Worm (Caenorhabditis elegans) whole organism, L1 larva: Measurements from ENCODE around the gene srz-29.

Experiments used
- C16A3.4 ChIP-seq: fragments of 150-350 bp; optimal IDR thresholded peaks from 2 replicates; lab custom pipeline; 2014; ENCODE audit warnings: missing biosample characterization, missing genetic modification characterization
- C34B4.2 ChIP-seq: sonication (generic microtip); optimal IDR thresholded peaks from 2 replicates; lab custom pipeline; 2017; ENCODE audit warnings: mild to moderate bottlenecking, missing genetic modification characterization, missing compliant biosample characterization
- F16B12.6 ChIP-seq: fragments of 150-350 bp; optimal IDR thresholded peaks from 2 replicates; lab custom pipeline; 2014; ENCODE audit warnings: missing biosample characterization, missing genetic modification characterization
- aha-1 ChIP-seq: fragments of 150-350 bp; optimal IDR thresholded peaks from 2 replicates; lab custom pipeline; 2014; ENCODE audit warnings: missing biosample characterization, missing genetic modification characterization
- blmp-1 ChIP-seq: fragments of 150-350 bp; optimal IDR thresholded peaks from 2 replicates; lab custom pipeline; 2014; ENCODE audit warnings: missing biosample characterization, missing genetic modification characterization
- ceh-63 ChIP-seq: fragments of 200-800 bp; sonication (Bioruptor generic); optimal IDR thresholded peaks from 2 replicates; lab custom pipeline; 2018; ENCODE audit warnings: mild to moderate bottlenecking, missing genetic modification characterization, missing compliant biosample characterization
- ceh-90 ChIP-seq: sonication (generic microtip); optimal IDR thresholded peaks from 2 replicates; lab custom pipeline; 2016; ENCODE audit warnings: missing genetic modification characterization, missing compliant biosample characterization
- ces-1 ChIP-seq: fragments of 150-350 bp; optimal IDR thresholded peaks from 2 replicates; lab custom pipeline; 2014; ENCODE audit warnings: missing biosample characterization, missing genetic modification reagents, missing genetic modification characterization
- dpl-1 ChIP-seq, 3 experiments: fragments of 150-350 bp in 2 of 3; sonication (generic microtip) in 1 of 3; optimal IDR thresholded peaks; 2 replicates each; lab custom pipeline; 2014 to 2017; ENCODE audit warnings: missing biosample characterization in 3 of 3, missing genetic modification characterization in 3 of 3, missing genetic modification reagents in 3 of 3
- efl-1 ChIP-seq, 4 experiments: fragments of 150-350 bp; optimal IDR thresholded peaks in 3 of 4; peaks in 1 of 4; 1 replicate in 1 of 4; 2 replicates in 3 of 4; lab custom pipeline; 2014; ENCODE audit warnings: missing biosample characterization in 2 of 4, missing genetic modification characterization in 2 of 4, missing genetic modification reagents in 2 of 4
- egl-27 ChIP-seq, 2 experiments: fragments of 150-350 bp in 1 of 2; sonication (generic microtip); optimal IDR thresholded peaks; 3 replicates each; lab custom pipeline; 2017 to 2018; ENCODE audit warnings: missing biosample characterization in 2 of 2, missing genetic modification characterization in 2 of 2, missing genetic modification reagents in 2 of 2
- elt-2 ChIP-seq: sonication (generic microtip); optimal IDR thresholded peaks from 2 replicates; lab custom pipeline; 2016; ENCODE audit warnings: missing genetic modification characterization, mild to moderate bottlenecking, inconsistent platforms, missing compliant biosample characterization, missing genetic modification reagents
- ets-5 ChIP-seq: fragments of 200-800 bp; sonication (Bioruptor generic); IDR thresholded peaks from 2 replicates; pipeline ENCODE4 v1.3.6; 2022; ENCODE audit warnings: missing genetic modification characterization, missing compliant biosample characterization
- fkh-4 ChIP-seq: sonication (generic microtip); optimal IDR thresholded peaks from 2 replicates; lab custom pipeline; 2016; ENCODE audit warnings: missing compliant biosample characterization, missing genetic modification characterization, borderline replicate concordance
- fkh-8 ChIP-seq: sonication (generic microtip); optimal IDR thresholded peaks from 2 replicates; lab custom pipeline; 2016; ENCODE audit warnings: mild to moderate bottlenecking, missing genetic modification characterization, missing compliant biosample characterization
- hlh-17 ChIP-seq: fragments of 200-800 bp; sonication (Bioruptor generic); optimal IDR thresholded peaks from 2 replicates; lab custom pipeline; 2018; ENCODE audit warnings: missing genetic modification characterization, mild to moderate bottlenecking, missing compliant biosample characterization, moderate library complexity, borderline replicate concordance
- isw-1 ChIP-seq: fragments of 200-800 bp; sonication (Bioruptor generic); IDR thresholded peaks from 2 replicates; pipeline ENCODE4 v1.3.6; 2022; ENCODE audit warnings: missing genetic modification characterization, missing compliant biosample characterization
- lin-15B ChIP-seq: fragments of 150-350 bp; sonication (generic microtip); optimal IDR thresholded peaks from 3 replicates; lab custom pipeline; 2014; ENCODE audit warnings: missing biosample characterization, missing genetic modification characterization
- lin-35 ChIP-seq, 2 experiments: fragments of 150-350 bp; optimal IDR thresholded peaks; 2 replicates each; lab custom pipeline; 2014; ENCODE audit warnings: missing biosample characterization in 2 of 2, missing genetic modification characterization in 2 of 2, missing genetic modification reagents in 2 of 2
- lin-39 ChIP-seq: fragments of 150-350 bp; optimal IDR thresholded peaks from 2 replicates; lab custom pipeline; 2014; ENCODE audit warnings: missing biosample characterization, missing genetic modification reagents, missing genetic modification characterization
- lir-3 ChIP-seq: sonication (generic microtip); optimal IDR thresholded peaks from 2 replicates; lab custom pipeline; 2016; ENCODE audit warnings: mild to moderate bottlenecking, missing genetic modification characterization, moderate library complexity, missing compliant biosample characterization; ENCODE audit not compliant: poor library complexity
- nhr-19 ChIP-seq: fragments of 200-800 bp; sonication (Bioruptor generic); conservative IDR thresholded peaks from 2 replicates; pipeline ENCODE4 v1.3.6; 2022; ENCODE audit warnings: missing genetic modification characterization, missing compliant biosample characterization
- nhr-47 ChIP-seq: sonication (generic microtip); optimal IDR thresholded peaks from 2 replicates; lab custom pipeline; 2016; ENCODE audit warnings: mild to moderate bottlenecking, missing genetic modification characterization, moderate library complexity, missing compliant biosample characterization
- nhr-76 ChIP-seq: sonication (generic microtip); optimal IDR thresholded peaks from 2 replicates; lab custom pipeline; 2017; ENCODE audit warnings: missing biosample characterization, missing genetic modification characterization
- nhr-84 ChIP-seq: sonication (generic microtip); optimal IDR thresholded peaks from 2 replicates; lab custom pipeline; 2017; ENCODE audit warnings: missing biosample characterization, missing genetic modification characterization
- nhr-85 ChIP-seq: sonication (generic microtip); peaks from one replicate; lab custom pipeline; 2016; ENCODE audit warnings: missing genetic modification characterization, inconsistent platforms, missing compliant biosample characterization
- nhr-90 ChIP-seq: sonication (generic microtip); optimal IDR thresholded peaks from 2 replicates; lab custom pipeline; 2016; ENCODE audit warnings: mild to moderate bottlenecking, missing genetic modification characterization, missing compliant biosample characterization; ENCODE audit not compliant: poor library complexity
- pag-3 ChIP-seq: sonication (generic microtip); optimal IDR thresholded peaks from 2 replicates; lab custom pipeline; 2017; ENCODE audit warnings: missing genetic modification characterization, mild to moderate bottlenecking, missing compliant biosample characterization, antibody characterized with exemption, borderline replicate concordance; ENCODE audit not compliant: insufficient read depth
- skn-1 ChIP-seq: fragments of 150-350 bp; optimal IDR thresholded peaks from 2 replicates; lab custom pipeline; 2014; ENCODE audit warnings: missing biosample characterization, missing genetic modification characterization
- snpc-4 ChIP-seq: fragments of 150-350 bp; optimal IDR thresholded peaks from 2 replicates; lab custom pipeline; 2014; ENCODE audit warnings: missing biosample characterization, missing genetic modification characterization
- snu-23 ChIP-seq: sonication (generic microtip); optimal IDR thresholded peaks from 2 replicates; lab custom pipeline; 2016; ENCODE audit warnings: missing genetic modification characterization, missing compliant biosample characterization
- sup-37 ChIP-seq: fragments of 200-800 bp; sonication (Bioruptor generic); optimal IDR thresholded peaks from 2 replicates; lab custom pipeline; 2018; ENCODE audit warnings: mild to moderate bottlenecking, missing genetic modification characterization, missing compliant biosample characterization
- tbx-2 ChIP-seq: sonication (generic microtip); optimal IDR thresholded peaks from 2 replicates; lab custom pipeline; 2016; ENCODE audit warnings: missing genetic modification characterization, missing compliant biosample characterization
- unc-62 ChIP-seq: fragments of 150-350 bp; optimal IDR thresholded peaks from 2 replicates; lab custom pipeline; 2014; ENCODE audit warnings: missing biosample characterization, missing genetic modification reagents, missing genetic modification characterization
- unc-98 ChIP-seq: fragments of 200-800 bp; sonication (Bioruptor generic); IDR thresholded peaks from 2 replicates; pipeline ENCODE4 v1.3.6; 2022; ENCODE audit warnings: missing genetic modification characterization, missing compliant biosample characterization
- zip-4 ChIP-seq: fragments of 200-800 bp; sonication (Bioruptor generic); optimal IDR thresholded peaks from 2 replicates; lab custom pipeline; 2018; ENCODE audit warnings: mild to moderate bottlenecking, missing genetic modification characterization, moderate library complexity, missing compliant biosample characterization
- ztf-11 ChIP-seq, 2 experiments: sonication (generic microtip); optimal IDR thresholded peaks; 2 replicates each; lab custom pipeline; 2016 to 2017; ENCODE audit warnings: missing genetic modification characterization in 2 of 2, missing biosample characterization in 1 of 2, missing compliant biosample characterization in 1 of 2

srz-29 gene

ce11 chrIV:13623533-13623932, 22.2 kb downstream of the srz-29 start, which contains the start of gene C08F11.1:
C08F11.1 (plus strand) TSS chrIV:13623833.
- TF ChIP-seq nhr-90 (tag; lab: Kevin White, UChicago) (no peak), tbx-2 (tag; lab: Kevin White, UChicago) (no peak), pag-3 (tag; lab: Kevin White, UChicago) (no peak), nhr-84 (tag; lab: Kevin White, UChicago) (no peak), aha-1 (tag; lab: Kevin White, UChicago) (no peak), ztf-11 (tag; optimal IDR thresholded peaks at IDR 0.05; lab: Kevin White, UChicago) (no peak), sup-37 (GFP tag; lab: Kevin White, UChicago) (no peak), lir-3 (tag; lab: Kevin White, UChicago) (no peak), snpc-4 (no peak), lin-35 (GFP tag; optimal IDR thresholded peaks at IDR 0.05; lab: Kevin White, UChicago) (no peak), dpl-1 (GFP tag; optimal IDR thresholded peaks at IDR 0.05; lab: Kevin White, UChicago) (no peak), fkh-8 (no peak), nhr-19 (GFP tag; lab: Robert Waterston, UW) (no peak), ceh-90 (tag; lab: Kevin White, UChicago) (no peak)

DNA sequence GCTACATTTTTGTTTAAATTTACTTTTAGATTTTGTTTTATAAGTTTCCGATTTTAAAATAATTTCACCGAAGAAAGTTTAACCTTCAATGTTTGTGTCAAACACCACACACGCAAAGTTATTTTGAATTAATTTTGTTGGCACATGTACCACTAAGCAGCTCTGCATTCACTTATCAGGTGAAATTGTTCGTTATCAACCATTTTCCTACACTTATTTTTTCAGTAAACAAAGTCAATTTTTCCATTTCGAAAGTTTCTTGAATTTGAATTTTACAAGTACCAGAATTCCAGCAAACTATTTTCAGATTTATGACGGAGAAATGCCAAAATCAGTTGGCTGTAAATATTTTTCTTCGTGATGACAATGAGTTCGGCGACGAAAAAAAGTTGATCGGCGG, 26.5 kb downstream of the srz-29 start, which contains the start of gene C08F11.3:
Gene C08F11.3 (plus strand): TSS at position 301 of the 400 bp plus-strand sequence.
- TF ChIP-seq skn-1 (tag; lab: Kevin White, UChicago) (no peak), isw-1 (GFP tag; lab: Robert Waterston, UW) (no peak), hlh-17 (GFP tag; lab: Kevin White, UChicago) (no peak), C34B4.2 (tag; lab: Kevin White, UChicago) (no peak), unc-62 (no peak)

- peak; percentile 36 for TF ChIP-seq elt-2 (tag; lab: Kevin White, UChicago)
- TF ChIP-seq nhr-47 (tag; lab: Kevin White, UChicago): no peak
- no peak for TF ChIP-seq hlh-17 (GFP tag; lab: Kevin White, UChicago)
- TF ChIP-seq lin-35 (GFP tag; optimal IDR thresholded peaks at IDR 0.05; lab: Kevin White, UChicago): peak in 1 of 2 experiments; percentile 20
- no peak for TF ChIP-seq ceh-63 (GFP tag; lab: Kevin White, UChicago)
- no peak for TF ChIP-seq pag-3 (tag; lab: Kevin White, UChicago)
- TF ChIP-seq nhr-85 (tag; lab: Kevin White, UChicago): peak; percentile 14
Observed at ce11 chrIV:13609755-13610154, 36.0 kb downstream of the srz-29 start, which contains the start of gene C08F11.13. C08F11.13 (minus strand) TSS chrIV:13609892.

DNA sequence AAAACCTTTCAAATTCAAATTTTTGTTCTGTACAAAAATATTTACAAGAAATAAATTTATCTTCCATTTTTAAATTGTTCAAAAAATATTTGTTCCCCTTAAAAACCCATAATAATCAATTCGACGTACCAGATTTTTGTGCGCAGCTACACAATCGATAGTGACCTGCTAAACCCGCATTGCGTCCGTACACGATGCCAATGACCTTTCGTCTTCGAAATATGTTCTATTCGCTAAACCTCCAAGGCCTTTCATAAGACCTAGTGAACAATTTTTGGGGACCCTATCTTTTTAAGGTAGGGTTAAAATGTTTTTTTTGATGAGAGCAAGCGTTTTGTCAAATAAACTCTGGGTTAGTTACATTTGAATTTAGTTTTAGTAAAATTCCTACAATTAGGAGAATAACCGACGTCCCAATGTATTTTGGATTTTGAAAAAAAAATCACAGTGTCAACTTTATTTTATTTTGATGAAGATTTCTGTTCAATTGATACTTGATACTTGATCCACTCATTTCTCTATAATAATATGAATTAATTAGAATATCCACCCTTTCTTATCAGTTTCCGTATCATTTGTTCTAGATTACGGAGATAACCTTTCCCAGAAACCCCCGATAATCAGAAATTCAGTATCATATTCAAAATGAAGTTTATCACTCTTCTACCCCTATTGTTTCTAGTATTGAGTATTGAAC, 43.6 kb downstream of the srz-29 start, which contains the start of gene Y45F10B.59:
Gene Y45F10B.59 (plus strand): TSS at position 647 of the 697 bp plus-strand sequence.
- TF ChIP-seq dpl-1 (GFP tag; optimal IDR thresholded peaks at IDR 0.05; lab: Kevin White, UChicago): no peak
- no peak for TF ChIP-seq lin-39 (tag; lab: Kevin White, UChicago)
- no peak for TF ChIP-seq hlh-17 (GFP tag; lab: Kevin White, UChicago)
- TF ChIP-seq fkh-4 (tag; lab: Kevin White, UChicago): no peak
- TF ChIP-seq egl-27 (tag; optimal IDR thresholded peaks at IDR 0.05; lab: Kevin White, UChicago): no peak
- no peak for TF ChIP-seq snu-23 (GFP tag; lab: Kevin White, UChicago)
- no peak for TF ChIP-seq ets-5 (GFP tag; lab: Robert Waterston, UW)
- peak; percentile 86 for TF ChIP-seq snpc-4
- peak; percentile 43 for TF ChIP-seq nhr-90 (tag; lab: Kevin White, UChicago)
- TF ChIP-seq zip-4 (GFP tag; lab: Kevin White, UChicago): no peak
- no peak for TF ChIP-seq F16B12.6 (tag; lab: Kevin White, UChicago)
- no peak for TF ChIP-seq ces-1 (GFP tag; lab: Kevin White, UChicago)
- TF ChIP-seq nhr-85 (tag; lab: Kevin White, UChicago): peak; percentile 69
- TF ChIP-seq efl-1 (optimal IDR thresholded peaks at IDR 0.05; lab: Kevin White, UChicago): no peak
- TF ChIP-seq efl-1 (GFP tag; optimal IDR thresholded peaks at IDR 0.05 in 1 of 2; lab: Kevin White, UChicago): peak in 1 of 2 experiments; percentile 66
- no peak for TF ChIP-seq C16A3.4 (tag; lab: Kevin White, UChicago)
- no peak for TF ChIP-seq unc-98
- no peak for TF ChIP-seq nhr-76 (tag; lab: Kevin White, UChicago)
- 0 out of 2 replicates have a peak, but pooled peaks have one; percentile 16 for TF ChIP-seq nhr-19 (GFP tag; lab: Robert Waterston, UW)
- TF ChIP-seq elt-2 (tag; lab: Kevin White, UChicago): no peak
- TF ChIP-seq lir-3 (tag; lab: Kevin White, UChicago): no peak
- no peak for TF ChIP-seq isw-1 (GFP tag; lab: Robert Waterston, UW)
- TF ChIP-seq tbx-2 (tag; lab: Kevin White, UChicago): no peak
- TF ChIP-seq lin-15B (tag; lab: Kevin White, UChicago): no peak
- no peak for TF ChIP-seq nhr-84 (tag; lab: Kevin White, UChicago)
- no peak for TF ChIP-seq blmp-1
